Fruit fly (Drosophila melanogaster) whole organism, embryonic: ENCODE measurements around the gene Ldsdh1.

Experiments used
- BtbVII ChIP-seq: fragments of 200-800 bp; sonication (Bioruptor generic); optimal IDR thresholded peaks from 3 replicates; lab custom pipeline; 2017; ENCODE audit warnings: missing biosample characterization, mild to moderate bottlenecking, missing genetic modification characterization
- CG10654 ChIP-seq: fragments of 200-800 bp; sonication (Bioruptor generic); optimal IDR thresholded peaks from 2 replicates; lab custom pipeline; 2016; ENCODE audit warnings: missing biosample characterization, missing genetic modification characterization
- CG10959 ChIP-seq: fragments of 200-800 bp; sonication (Bioruptor generic); IDR thresholded peaks from 2 replicates; pipeline ENCODE4 v1.3.6; 2022; ENCODE audit warnings: missing biosample characterization, missing genetic modification characterization
- CG12659 ChIP-seq: fragments of 200-800 bp; sonication (Bioruptor generic); optimal IDR thresholded peaks from 3 replicates; lab custom pipeline; 2017; ENCODE audit warnings: mild to moderate bottlenecking, missing biosample characterization, missing genetic modification reagents, missing genetic modification characterization
- CG13123 ChIP-seq: fragments of 200-800 bp; sonication (Bioruptor generic); optimal IDR thresholded peaks from 2 replicates; lab custom pipeline; 2016; ENCODE audit warnings: missing biosample characterization, missing genetic modification characterization
- CG14441 ChIP-seq: fragments of 200-800 bp; sonication (Bioruptor generic); IDR thresholded peaks from 2 replicates; pipeline ENCODE4 v1.3.6; 2022; ENCODE audit warnings: missing biosample characterization, missing genetic modification characterization
- CG15073 ChIP-seq: fragments of 200-800 bp; sonication (Bioruptor generic); optimal IDR thresholded peaks from 2 replicates; lab custom pipeline; 2016; ENCODE audit warnings: missing biosample characterization, missing genetic modification characterization
- CG15269 ChIP-seq: fragments of 200-800 bp; sonication (Bioruptor generic); optimal IDR thresholded peaks from 2 replicates; lab custom pipeline; 2018; ENCODE audit warnings: missing biosample characterization, mild to moderate bottlenecking, missing genetic modification characterization, moderate library complexity
- CG15601 ChIP-seq: fragments of 200-800 bp; sonication (Bioruptor generic); optimal IDR thresholded peaks from 3 replicates; lab custom pipeline; 2019; ENCODE audit warnings: missing biosample characterization, mild to moderate bottlenecking, missing genetic modification characterization, moderate library complexity
- CG17802 ChIP-seq: fragments of 200-800 bp; sonication (Bioruptor generic); optimal IDR thresholded peaks from 2 replicates; lab custom pipeline; 2018; ENCODE audit warnings: missing biosample characterization, mild to moderate bottlenecking, missing genetic modification characterization, moderate library complexity
- CG18262 ChIP-seq: fragments of 200-800 bp; optimal IDR thresholded peaks from 3 replicates; lab custom pipeline; 2019; ENCODE audit warnings: missing biosample characterization, mild to moderate bottlenecking, missing genetic modification characterization, moderate library complexity
- CG2129 ChIP-seq: fragments of 200-800 bp; sonication (Bioruptor generic); IDR thresholded peaks from 2 replicates; pipeline ENCODE4 v1.3.6; 2022; ENCODE audit warnings: missing biosample characterization, missing genetic modification characterization; ENCODE audit not compliant: partially characterized antibody
- CG3065 ChIP-seq: fragments of 200-800 bp; sonication (Bioruptor generic); optimal IDR thresholded peaks from 2 replicates; lab custom pipeline; 2016; ENCODE audit warnings: missing biosample characterization, missing genetic modification characterization
- CG3995 ChIP-seq: fragments of 200-800 bp; sonication (Bioruptor generic); optimal IDR thresholded peaks from 3 replicates; lab custom pipeline; 2016; ENCODE audit warnings: missing biosample characterization, missing genetic modification characterization
- CG5180 ChIP-seq: fragments of 200-800 bp; sonication (Bioruptor generic); optimal IDR thresholded peaks from 3 replicates; lab custom pipeline; 2017; ENCODE audit warnings: missing biosample characterization, missing genetic modification characterization, mild to moderate bottlenecking, moderate library complexity, missing genetic modification reagents
- CG9817 ChIP-seq: fragments of 200-800 bp; sonication (Bioruptor generic); optimal IDR thresholded peaks from 2 replicates; lab custom pipeline; 2018; ENCODE audit warnings: missing biosample characterization, mild to moderate bottlenecking, missing genetic modification characterization, moderate library complexity
- CG9932 ChIP-seq: fragments of 200-800 bp; sonication (Bioruptor generic); IDR thresholded peaks from 2 replicates; pipeline ENCODE4 v1.3.6; 2022; ENCODE audit warnings: missing biosample characterization, missing genetic modification characterization
- D19B ChIP-seq: fragments of 200-800 bp; sonication (Bioruptor generic); optimal IDR thresholded peaks from 2 replicates; lab custom pipeline; 2017; ENCODE audit warnings: missing biosample characterization, mild to moderate bottlenecking, missing genetic modification characterization
- Dad ChIP-seq: fragments of 200-800 bp; sonication (Bioruptor generic); optimal IDR thresholded peaks from 3 replicates; lab custom pipeline; 2016; ENCODE audit warnings: missing biosample characterization, missing genetic modification characterization
- Dek ChIP-seq: fragments of 200-800 bp; sonication (Bioruptor generic); optimal IDR thresholded peaks from 3 replicates; lab custom pipeline; 2019; ENCODE audit warnings: missing biosample characterization, mild to moderate bottlenecking, missing genetic modification characterization, moderate library complexity
- Dfd ChIP-seq, 2 experiments: fragments of >200 bp; optimal IDR thresholded peaks; 2 replicates each; lab custom pipeline; 2017; ENCODE audit warnings: missing biosample characterization in 2 of 2, missing genetic modification characterization in 2 of 2
- Dp ChIP-seq: fragments of 200-800 bp; sonication (Bioruptor generic); optimal IDR thresholded peaks from 2 replicates; lab custom pipeline; 2018; ENCODE audit warnings: missing biosample characterization, mild to moderate bottlenecking, missing genetic modification characterization, moderate library complexity
- HmgD ChIP-seq: fragments of 200-800 bp; sonication (Bioruptor generic); optimal IDR thresholded peaks from 3 replicates; lab custom pipeline; 2016; ENCODE audit warnings: missing biosample characterization, missing genetic modification characterization
- Hmx ChIP-seq: fragments of 200-800 bp; sonication (Bioruptor generic); optimal IDR thresholded peaks from 2 replicates; lab custom pipeline; 2016; ENCODE audit warnings: missing biosample characterization, missing genetic modification characterization
- Kr ChIP-seq: fragments of 200-800 bp; sonication (Bioruptor generic); optimal IDR thresholded peaks from 2 replicates; lab custom pipeline; 2017; ENCODE audit warnings: missing biosample characterization, mild to moderate bottlenecking, missing genetic modification characterization
- Lpt ChIP-seq: fragments of >200 bp; optimal IDR thresholded peaks from 2 replicates; lab custom pipeline; 2018; ENCODE audit warnings: missing biosample characterization, missing genetic modification characterization
- Mes4 ChIP-seq: fragments of 200-800 bp; sonication (Bioruptor generic); optimal IDR thresholded peaks from 2 replicates; lab custom pipeline; 2016; ENCODE audit warnings: missing biosample characterization, missing genetic modification characterization
- NFAT ChIP-seq: fragments of 200-800 bp; sonication (Bioruptor generic); IDR thresholded peaks from 2 replicates; pipeline ENCODE4 v1.3.6; 2022; ENCODE audit warnings: missing biosample characterization, missing genetic modification characterization
- Oaz ChIP-seq: fragments of 200-800 bp; sonication (Bioruptor generic); IDR thresholded peaks from 2 replicates; pipeline ENCODE4 v1.3.6; 2022; ENCODE audit warnings: missing biosample characterization, missing genetic modification characterization
- Sin3A ChIP-seq: fragments of >200 bp; optimal IDR thresholded peaks from 2 replicates; lab custom pipeline; 2018
- Ssrp ChIP-seq: fragments of 200-800 bp; sonication (Bioruptor generic); optimal IDR thresholded peaks from 2 replicates; lab custom pipeline; 2018; ENCODE audit warnings: missing biosample characterization, mild to moderate bottlenecking, missing genetic modification characterization, moderate library complexity
- YL-1 ChIP-seq: fragments of 200-800 bp; sonication (Bioruptor generic); optimal IDR thresholded peaks from 3 replicates; lab custom pipeline; 2017; ENCODE audit warnings: missing biosample characterization, mild to moderate bottlenecking, missing genetic modification characterization
- cg ChIP-seq: fragments of 200-800 bp; sonication (Bioruptor generic); optimal IDR thresholded peaks from 3 replicates; lab custom pipeline; 2019; ENCODE audit warnings: missing biosample characterization, mild to moderate bottlenecking, missing genetic modification characterization, moderate library complexity
- chif ChIP-seq, 2 experiments: fragments of 200-800 bp; sonication (Bioruptor generic); optimal IDR thresholded peaks; 3 replicates each; lab custom pipeline; 2016; ENCODE audit warnings: missing biosample characterization in 2 of 2, missing genetic modification characterization in 2 of 2
- dpn ChIP-seq, 2 experiments: fragments of 200-800 bp; sonication (Bioruptor generic); optimal IDR thresholded peaks; 3 replicates each; lab custom pipeline; 2016; ENCODE audit warnings: missing biosample characterization in 2 of 2, missing genetic modification characterization in 2 of 2
- gce ChIP-seq: fragments of 200-800 bp; sonication (Bioruptor generic); IDR thresholded peaks from 3 replicates; pipeline ENCODE4 v1.3.6; 2022; ENCODE audit warnings: missing biosample characterization, missing genetic modification characterization
- grau ChIP-seq: fragments of 200-800 bp; optimal IDR thresholded peaks from 3 replicates; lab custom pipeline; 2019; ENCODE audit warnings: missing biosample characterization, mild to moderate bottlenecking, missing genetic modification characterization, moderate library complexity
- her ChIP-seq: fragments of 200-800 bp; sonication (Bioruptor generic); optimal IDR thresholded peaks from 2 replicates; lab custom pipeline; 2016; ENCODE audit warnings: missing biosample characterization, missing genetic modification characterization
- lab ChIP-seq: fragments of 200-800 bp; sonication (Bioruptor generic); optimal IDR thresholded peaks from 3 replicates; lab custom pipeline; 2017; ENCODE audit warnings: missing biosample characterization, missing genetic modification characterization, mild to moderate bottlenecking, moderate library complexity, missing genetic modification reagents
- pan ChIP-seq, 4 experiments: fragments of >200 bp in 3 of 4; fragments of 200-800 bp in 1 of 4; sonication (Bioruptor generic) in 1 of 4; optimal IDR thresholded peaks in 3 of 4; IDR thresholded peaks in 1 of 4; 2 replicates each; pipeline versions ENCODE4 v1.3.6 to Lab custom; 2017 to 2022; ENCODE audit warnings: missing biosample characterization in 2 of 4, missing genetic modification characterization in 2 of 4, mixed read lengths in 1 of 4
- psq ChIP-seq: fragments of 200-800 bp; sonication (Bioruptor generic); optimal IDR thresholded peaks from 2 replicates; lab custom pipeline; 2017; ENCODE audit warnings: missing biosample characterization, missing genetic modification characterization
- sd ChIP-seq: fragments of 200-800 bp; sonication (Bioruptor generic); optimal IDR thresholded peaks from 3 replicates; lab custom pipeline; 2018; ENCODE audit warnings: missing biosample characterization, mild to moderate bottlenecking, missing genetic modification characterization, moderate library complexity
- sisA ChIP-seq: fragments of 200-800 bp; sonication (Bioruptor generic); IDR thresholded peaks from 2 replicates; pipeline ENCODE4 v1.3.6; 2022; ENCODE audit warnings: missing biosample characterization, missing genetic modification characterization
- slp2 ChIP-seq: fragments of 200-800 bp; sonication (Bioruptor generic); optimal IDR thresholded peaks from 2 replicates; lab custom pipeline; 2016; ENCODE audit warnings: missing biosample characterization, missing genetic modification characterization
- sob ChIP-seq: fragments of 200-800 bp; sonication (Bioruptor generic); IDR thresholded peaks from 2 replicates; pipeline ENCODE4 v1.3.6; 2022; ENCODE audit warnings: missing biosample characterization, missing genetic modification characterization
- tll ChIP-seq, 2 experiments: fragments of 200-800 bp in 1 of 2; fragments of >200 bp in 1 of 2; sonication (Bioruptor generic) in 1 of 2; optimal IDR thresholded peaks; 2 replicates each; lab custom pipeline; 2017 to 2019; ENCODE audit warnings: missing biosample characterization in 2 of 2, missing genetic modification characterization in 2 of 2, mild to moderate bottlenecking in 1 of 2, moderate library complexity in 1 of 2
- tna ChIP-seq: fragments of 200-800 bp; sonication (Bioruptor generic); IDR thresholded peaks from 2 replicates; pipeline ENCODE4 v1.3.6; 2022; ENCODE audit warnings: missing biosample characterization, missing genetic modification characterization; ENCODE audit not compliant: partially characterized antibody
- wor ChIP-seq: fragments of 200-800 bp; sonication (Bioruptor generic); IDR thresholded peaks from 2 replicates; pipeline ENCODE4 v1.3.6; 2022; ENCODE audit warnings: missing biosample characterization, missing genetic modification characterization

Gene Ldsdh1

DNA sequence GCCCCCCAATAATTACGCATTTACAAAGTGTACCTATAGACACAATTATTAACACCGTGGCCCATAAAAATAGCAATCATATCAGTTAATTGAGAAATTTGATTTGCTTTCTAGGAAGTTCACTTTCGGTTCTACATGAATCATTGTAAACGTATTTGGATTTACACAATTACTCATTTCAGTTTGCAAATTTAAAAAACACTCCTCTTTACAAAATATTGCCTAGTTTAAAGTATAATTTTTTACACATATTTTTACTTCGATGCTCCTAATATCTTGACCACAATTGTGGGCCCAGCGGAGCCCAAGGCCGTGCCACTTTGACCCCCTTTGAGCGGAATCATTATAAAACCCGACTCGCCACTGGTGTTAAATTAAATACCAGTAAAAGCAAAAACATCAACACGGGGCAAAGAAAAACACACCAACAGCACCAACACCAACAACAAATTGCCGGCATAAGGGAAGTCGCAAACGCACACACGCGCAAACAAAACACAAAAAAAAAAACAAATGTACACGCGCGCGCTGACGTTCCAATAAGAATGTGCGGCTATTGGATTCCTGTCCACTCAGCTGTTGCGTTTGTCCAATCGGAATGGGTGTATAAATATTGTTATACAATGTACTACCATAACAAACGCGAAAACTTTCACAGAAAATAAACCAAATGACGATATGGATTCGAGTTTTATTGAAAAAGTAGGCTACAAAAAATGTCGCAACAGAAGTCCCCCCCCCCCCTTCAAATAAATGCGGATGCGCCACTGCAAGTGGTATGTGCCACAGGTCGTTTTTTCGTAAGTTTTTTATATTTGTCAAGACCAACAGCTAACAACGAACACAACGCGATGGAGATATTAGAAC is 33.3 kb upstream of the Ldsdh1 start (continued):
- TF ChIP-seq sd (tag; lab: Kevin White, UChicago) (peak; percentile 41), CG14441 (GFP tag; lab: Robert Waterston, UW) (peak; percentile 61), lab (GFP tag; lab: Kevin White, UChicago) (peak; percentile 85), Dek (tag; lab: Kevin White, UChicago) (peak; percentile 61), CG18262 (tag; lab: Kevin White, UChicago) (peak; percentile 55), Dp (no peak), Dfd (GFP tag; optimal IDR thresholded peaks at IDR 0.05; lab: Kevin White, UChicago) (no peak), tna (GFP tag; lab: Robert Waterston, UW) (no peak), wor (no peak), CG12659 (GFP tag; lab: Kevin White, UChicago) (peak; percentile 38), CG10654 (GFP tag; lab: Kevin White, UChicago) (peak; percentile 42), grau (tag; lab: Kevin White, UChicago) (peak; percentile 79), pan (optimal IDR thresholded peaks at IDR 0.05; lab: Kevin White, UChicago) (no peak), pan (GFP tag; optimal IDR thresholded peaks at IDR 0.05 in 1 of 2, IDR thresholded peaks at IDR 0.05 in 1 of 2) (peak in 1 of 2 experiments; percentile 73), CG9932 (GFP tag; lab: Robert Waterston, UW) (peak; percentile 63), CG9817 (peak; percentile 72), Ssrp (tag; lab: Kevin White, UChicago) (peak; percentile 39), CG3995 (no peak), psq (GFP tag; lab: Kevin White, UChicago) (no peak), CG5180 (GFP tag; lab: Kevin White, UChicago) (peak; percentile 35), her (GFP tag; lab: Kevin White, UChicago) (peak; percentile 52), CG15073 (GFP tag; lab: Kevin White, UChicago) (no peak), CG10959 (no peak), HmgD (no peak), NFAT (GFP tag; lab: Robert Waterston, UW) (no peak), sob (peak; percentile 62), YL-1 (no peak), cg (GFP tag; lab: Kevin White, UChicago) (peak; percentile 29), Lpt (no peak), CG2129 (GFP tag; lab: Robert Waterston, UW) (no peak), Sin3A (no peak), CG15269 (tag; lab: Kevin White, UChicago) (peak; percentile 84), Kr (GFP tag; lab: Kevin White, UChicago) (no peak), slp2 (GFP tag; lab: Kevin White, UChicago) (no peak), Oaz (GFP tag; lab: Robert Waterston, UW) (peak; percentile 31; the same call in 1 of the 2 replicates), chif (GFP tag; optimal IDR thresholded peaks at IDR 0.05; lab: Kevin White, UChicago) (peak; percentile 28 to 32), Dad (no peak), Hmx (GFP tag; lab: Kevin White, UChicago) (no peak), gce (GFP tag; lab: Robert Waterston, UW) (peak; percentile 53; the same call in 1 of the 3 replicates), tll (GFP tag; optimal IDR thresholded peaks at IDR 0.05; lab: Kevin White, UChicago) (no peak), sisA (GFP tag; lab: Robert Waterston, UW) (peak; percentile 39; the same call in 1 of the 2 replicates), dpn (GFP tag; optimal IDR thresholded peaks at IDR 0.05; lab: Kevin White, UChicago) (peak in 1 of 2 experiments; percentile 38), CG3065 (GFP tag; lab: Kevin White, UChicago) (no peak), D19B (GFP tag; lab: Kevin White, UChicago) (peak; percentile 36), BtbVII (GFP tag; lab: Kevin White, UChicago) (peak; percentile 79), CG13123 (GFP tag; lab: Kevin White, UChicago) (no peak), CG15601 (no peak), CG17802 (no peak), Mes4 (GFP tag; lab: Kevin White, UChicago) (peak; percentile 47)
